Fruit fly (Drosophila melanogaster) whole organism, embryonic: Measurements from ENCODE around the gene Tcs6.

ENCODE experiments used
- Ada2b ChIP-seq: fragments of 200-800 bp; sonication (Bioruptor generic); IDR thresholded peaks from 2 replicates; pipeline ENCODE4 v1.3.6; 2022; ENCODE audit warnings: missing biosample characterization, missing genetic modification characterization
- Atf6 ChIP-seq: fragments of 200-800 bp; sonication (Bioruptor generic); IDR thresholded peaks from 2 replicates; pipeline ENCODE4 v1.3.6; 2022; ENCODE audit warnings: missing biosample characterization, missing genetic modification characterization
- CG10147 ChIP-seq: fragments of 200-800 bp; sonication (Bioruptor generic); optimal IDR thresholded peaks from 2 replicates; lab custom pipeline; 2019; ENCODE audit warnings: missing biosample characterization, mild to moderate bottlenecking, missing genetic modification characterization, moderate library complexity
- CG1024 ChIP-seq: fragments of 200-800 bp; sonication (Bioruptor generic); IDR thresholded peaks from 2 replicates; pipeline ENCODE4 v1.3.6; 2022; ENCODE audit warnings: missing biosample characterization, missing genetic modification characterization
- CG10267 ChIP-seq: fragments of 200-800 bp; sonication (Bioruptor generic); optimal IDR thresholded peaks from 2 replicates; lab custom pipeline; 2018; ENCODE audit warnings: missing biosample characterization, mild to moderate bottlenecking, missing genetic modification characterization, moderate library complexity
- CG10431 ChIP-seq: fragments of 200-800 bp; sonication (Bioruptor generic); optimal IDR thresholded peaks from 3 replicates; lab custom pipeline; 2018; ENCODE audit warnings: missing biosample characterization, mild to moderate bottlenecking, missing genetic modification characterization
- CG11504 ChIP-seq: fragments of 200-800 bp; sonication (Bioruptor generic); optimal IDR thresholded peaks from 3 replicates; lab custom pipeline; 2019; ENCODE audit warnings: missing biosample characterization, mild to moderate bottlenecking, missing genetic modification characterization, moderate library complexity
- CG12744 ChIP-seq: fragments of 200-800 bp; sonication (Bioruptor generic); optimal IDR thresholded peaks from 2 replicates; lab custom pipeline; 2016; ENCODE audit warnings: missing biosample characterization, missing genetic modification characterization
- CG14667 ChIP-seq: fragments of 200-800 bp; sonication (Bioruptor generic); IDR thresholded peaks from 2 replicates; pipeline ENCODE4 v1.3.6; 2022; ENCODE audit warnings: missing biosample characterization, missing genetic modification characterization
- CG14710 ChIP-seq: fragments of 200-800 bp; sonication (Bioruptor generic); optimal IDR thresholded peaks from 3 replicates; lab custom pipeline; 2019; ENCODE audit warnings: missing biosample characterization, mild to moderate bottlenecking, missing genetic modification characterization, moderate library complexity
- CG14860 ChIP-seq: fragments of 200-800 bp; sonication (Bioruptor generic); IDR thresholded peaks from 3 replicates; pipeline ENCODE4 v1.3.6; 2022; ENCODE audit warnings: missing biosample characterization, missing genetic modification characterization; ENCODE audit not compliant: partially characterized antibody
- CG14965 ChIP-seq: fragments of 200-800 bp; sonication (Bioruptor generic); optimal IDR thresholded peaks from 2 replicates; lab custom pipeline; 2016; ENCODE audit warnings: missing biosample characterization, missing genetic modification characterization, borderline replicate concordance
- CG1529 ChIP-seq: fragments of 200-800 bp; sonication (Bioruptor generic); optimal IDR thresholded peaks from 3 replicates; lab custom pipeline; 2018; ENCODE audit warnings: missing biosample characterization, missing genetic modification characterization
- CG15601 ChIP-seq: fragments of 200-800 bp; sonication (Bioruptor generic); optimal IDR thresholded peaks from 3 replicates; lab custom pipeline; 2019; ENCODE audit warnings: missing biosample characterization, mild to moderate bottlenecking, missing genetic modification characterization, moderate library complexity
- CG17186 ChIP-seq: fragments of 200-800 bp; sonication (Bioruptor generic); optimal IDR thresholded peaks from 3 replicates; lab custom pipeline; 2017; ENCODE audit warnings: missing biosample characterization, missing genetic modification reagents, missing genetic modification characterization
- CG17385 ChIP-seq: fragments of 200-800 bp; sonication (Bioruptor generic); optimal IDR thresholded peaks from 3 replicates; lab custom pipeline; 2018; ENCODE audit warnings: missing biosample characterization, mild to moderate bottlenecking, missing genetic modification characterization
- CG17912 ChIP-seq: fragments of 200-800 bp; sonication (Bioruptor generic); optimal IDR thresholded peaks from 2 replicates; lab custom pipeline; 2018; ENCODE audit warnings: missing biosample characterization, mild to moderate bottlenecking, missing genetic modification characterization
- CG30431 ChIP-seq: fragments of 200-800 bp; sonication (Bioruptor generic); optimal IDR thresholded peaks from 2 replicates; lab custom pipeline; 2017; ENCODE audit warnings: missing biosample characterization, missing genetic modification characterization
- CG34422 ChIP-seq: fragments of 200-800 bp; sonication (Bioruptor generic); IDR thresholded peaks from 3 replicates; pipeline ENCODE4 v1.3.6; 2022; ENCODE audit warnings: missing biosample characterization, missing genetic modification characterization
- CG3726 ChIP-seq: fragments of 200-800 bp; sonication (Bioruptor generic); IDR thresholded peaks from 3 replicates; pipeline ENCODE4, ENCODE4 v1.3.6; 2022; ENCODE audit warnings: missing biosample characterization, missing genetic modification characterization
- CG7556 ChIP-seq: fragments of 200-800 bp; sonication (Bioruptor generic); optimal IDR thresholded peaks from 2 replicates; lab custom pipeline; 2017; ENCODE audit warnings: missing biosample characterization, mild to moderate bottlenecking, missing genetic modification characterization
- CG7928 ChIP-seq: fragments of 200-800 bp; sonication (Bioruptor generic); optimal IDR thresholded peaks from 2 replicates; lab custom pipeline; 2017; ENCODE audit warnings: missing biosample characterization, mild to moderate bottlenecking, missing genetic modification characterization
- CG8478 ChIP-seq: fragments of >200 bp; optimal IDR thresholded peaks from 2 replicates; lab custom pipeline; 2018
- CTCF ChIP-seq: fragments of 200-800 bp; sonication (Bioruptor generic); optimal IDR thresholded peaks from 2 replicates; lab custom pipeline; 2017; ENCODE audit warnings: missing biosample characterization, mild to moderate bottlenecking, missing genetic modification characterization, moderate library complexity
- D19B ChIP-seq: fragments of 200-800 bp; sonication (Bioruptor generic); optimal IDR thresholded peaks from 2 replicates; lab custom pipeline; 2017; ENCODE audit warnings: missing biosample characterization, mild to moderate bottlenecking, missing genetic modification characterization
- Dfd ChIP-seq, 2 experiments: fragments of >200 bp; optimal IDR thresholded peaks; 2 replicates each; lab custom pipeline; 2017; ENCODE audit warnings: missing biosample characterization in 2 of 2, missing genetic modification characterization in 2 of 2
- Doc3 ChIP-seq: fragments of 200-800 bp; sonication (Bioruptor generic); IDR thresholded peaks from 3 replicates; pipeline ENCODE4 v1.3.6; 2022; ENCODE audit warnings: missing biosample characterization, missing genetic modification characterization; ENCODE audit not compliant: partially characterized antibody
- ERR ChIP-seq: fragments of 200-800 bp; sonication (Bioruptor generic); optimal IDR thresholded peaks from 2 replicates; lab custom pipeline; 2016; ENCODE audit warnings: missing biosample characterization, missing genetic modification characterization
- Eip74EF ChIP-seq, 2 experiments: fragments of 200-800 bp in 1 of 2; fragments of >200 bp in 1 of 2; sonication (Bioruptor generic) in 1 of 2; optimal IDR thresholded peaks; 2 replicates each; lab custom pipeline; 2017 to 2019; ENCODE audit warnings: missing biosample characterization in 2 of 2, missing genetic modification characterization in 2 of 2, mild to moderate bottlenecking in 1 of 2, moderate library complexity in 1 of 2
- Fer3 ChIP-seq: fragments of 200-800 bp; sonication (Bioruptor generic); optimal IDR thresholded peaks from 2 replicates; lab custom pipeline; 2018; ENCODE audit warnings: missing biosample characterization, mild to moderate bottlenecking, missing genetic modification characterization, moderate library complexity
- Hmr ChIP-seq: fragments of 200-800 bp; sonication (Bioruptor generic); optimal IDR thresholded peaks from 3 replicates; lab custom pipeline; 2017; ENCODE audit warnings: mild to moderate bottlenecking, missing biosample characterization, missing genetic modification reagents, missing genetic modification characterization
- Jarid2 ChIP-seq: fragments of 200-800 bp; sonication (Bioruptor generic); optimal IDR thresholded peaks from 3 replicates; lab custom pipeline; 2017; ENCODE audit warnings: mild to moderate bottlenecking, missing biosample characterization, missing genetic modification reagents, missing genetic modification characterization
- Lhr ChIP-seq: fragments of 200-800 bp; sonication (Bioruptor generic); optimal IDR thresholded peaks from 3 replicates; lab custom pipeline; 2017; ENCODE audit warnings: mild to moderate bottlenecking, missing biosample characterization, missing genetic modification reagents, missing genetic modification characterization
- NFAT ChIP-seq: fragments of 200-800 bp; sonication (Bioruptor generic); IDR thresholded peaks from 2 replicates; pipeline ENCODE4 v1.3.6; 2022; ENCODE audit warnings: missing biosample characterization, missing genetic modification characterization
- Sry-δ ChIP-seq: fragments of 200-800 bp; sonication (Bioruptor generic); optimal IDR thresholded peaks from 2 replicates; lab custom pipeline; 2016; ENCODE audit warnings: missing biosample characterization, missing genetic modification characterization
- aop ChIP-seq: fragments of 200-800 bp; sonication (Bioruptor generic); IDR thresholded peaks from 2 replicates; pipeline ENCODE4 v1.3.6; 2022; ENCODE audit warnings: missing biosample characterization, missing genetic modification characterization
- ase ChIP-seq: fragments of 200-800 bp; sonication (Bioruptor generic); IDR thresholded peaks from 3 replicates; pipeline ENCODE4 v1.3.6; 2022; ENCODE audit warnings: missing biosample characterization, missing genetic modification characterization
- fd3F ChIP-seq: fragments of 200-800 bp; sonication (Bioruptor generic); optimal IDR thresholded peaks from 2 replicates; lab custom pipeline; 2018; ENCODE audit warnings: missing biosample characterization, mild to moderate bottlenecking, missing genetic modification characterization, moderate library complexity
- hth ChIP-seq: fragments of >200 bp; optimal IDR thresholded peaks from 2 replicates; lab custom pipeline; 2017; ENCODE audit warnings: inconsistent platforms
- jigr1 ChIP-seq: fragments of 200-800 bp; sonication (Bioruptor generic); IDR thresholded peaks from 3 replicates; pipeline ENCODE4 v1.3.6; 2022; ENCODE audit warnings: missing biosample characterization, missing genetic modification characterization
- kah ChIP-seq: fragments of 200-800 bp; sonication (Bioruptor generic); optimal IDR thresholded peaks from 2 replicates; lab custom pipeline; 2018; ENCODE audit warnings: missing biosample characterization, mild to moderate bottlenecking, missing genetic modification characterization
- ken ChIP-seq: fragments of 200-800 bp; sonication (Bioruptor generic); IDR thresholded peaks from 3 replicates; pipeline ENCODE4 v1.3.6; 2022; ENCODE audit warnings: missing biosample characterization, missing genetic modification characterization
- lmd ChIP-seq: fragments of 200-800 bp; sonication (Bioruptor generic); IDR thresholded peaks from 2 replicates; pipeline ENCODE4 v1.3.6; 2022; ENCODE audit warnings: missing biosample characterization, missing genetic modification characterization
- nerfin-1 ChIP-seq: fragments of 200-800 bp; sonication (Bioruptor generic); optimal IDR thresholded peaks from 3 replicates; lab custom pipeline; 2019; ENCODE audit warnings: missing biosample characterization, mild to moderate bottlenecking, missing genetic modification characterization, moderate library complexity
- odd ChIP-seq: fragments of 200-800 bp; sonication (Bioruptor generic); optimal IDR thresholded peaks from 2 replicates; lab custom pipeline; 2017; ENCODE audit warnings: missing biosample characterization, mild to moderate bottlenecking, missing genetic modification characterization
- pan ChIP-seq, 4 experiments: fragments of >200 bp in 3 of 4; fragments of 200-800 bp in 1 of 4; sonication (Bioruptor generic) in 1 of 4; optimal IDR thresholded peaks in 3 of 4; IDR thresholded peaks in 1 of 4; 2 replicates each; pipeline versions ENCODE4 v1.3.6 to Lab custom; 2017 to 2022; ENCODE audit warnings: missing biosample characterization in 2 of 4, missing genetic modification characterization in 2 of 4, mixed read lengths in 1 of 4
- row ChIP-seq: fragments of 200-800 bp; sonication (Bioruptor generic); IDR thresholded peaks from 3 replicates; pipeline ENCODE4 v1.3.6; 2022; ENCODE audit warnings: missing biosample characterization, missing genetic modification characterization
- toy ChIP-seq: fragments of 200-800 bp; sonication (Bioruptor generic); IDR thresholded peaks from 2 replicates; pipeline ENCODE4 v1.3.6; 2022; ENCODE audit warnings: missing biosample characterization, missing genetic modification characterization
- z ChIP-seq: fragments of 200-800 bp; sonication (Bioruptor generic); IDR thresholded peaks from 3 replicates; pipeline ENCODE4 v1.3.6; 2022; ENCODE audit warnings: missing biosample characterization, missing genetic modification characterization

Tcs6 gene

DNA sequence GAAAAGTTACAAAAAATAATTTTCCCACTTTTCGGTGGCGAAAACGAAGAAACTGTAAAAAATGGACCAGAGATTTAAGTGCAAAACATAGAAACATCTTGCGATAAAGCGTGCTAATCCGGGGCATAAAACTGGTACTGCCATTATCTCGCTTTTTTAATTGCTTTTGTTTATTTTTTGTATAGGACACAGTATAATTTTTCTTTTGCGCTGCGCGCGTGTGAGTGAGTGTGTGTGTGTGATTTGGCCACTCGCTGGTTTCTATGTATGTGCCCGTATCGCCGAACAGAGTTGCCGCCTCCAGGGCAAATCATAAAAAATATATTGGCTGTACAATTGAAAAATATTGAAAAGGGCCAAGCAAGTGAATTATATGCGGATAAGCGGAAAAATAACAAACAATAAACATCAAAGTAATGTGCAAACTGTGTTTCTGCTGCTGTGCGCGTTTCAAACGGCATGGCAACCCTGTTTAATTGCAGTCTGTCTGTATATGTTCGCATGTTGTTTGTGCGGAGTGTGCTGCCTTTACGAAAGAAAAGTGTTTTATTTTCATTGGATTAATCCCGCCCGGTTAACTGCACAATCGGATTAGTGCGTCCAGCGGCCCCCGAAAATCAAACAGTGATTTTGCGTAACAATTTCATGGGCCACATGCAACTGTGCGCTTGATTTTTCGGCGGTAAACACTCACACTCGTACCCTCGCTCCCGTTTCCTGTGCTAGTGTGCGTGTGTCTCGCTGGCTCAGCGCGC, 15.7 kb downstream of the Tcs6 start (continued):
- TF ChIP-seq CG12744 (peak; percentile 93), Jarid2 (GFP tag; lab: Kevin White, UChicago) (peak; percentile 80), CG14860 (no peak), CG17385 (GFP tag; lab: Kevin White, UChicago) (peak; percentile 93), Atf6 (peak; percentile 96), CTCF (peak; percentile 65), ken (GFP tag; lab: Robert Waterston, UW) (peak; percentile 97), CG10431 (GFP tag; lab: Kevin White, UChicago) (peak; percentile 77), Doc3 (GFP tag; lab: Robert Waterston, UW) (no peak), CG14667 (GFP tag; lab: Robert Waterston, UW) (peak; percentile 95), ERR (GFP tag; lab: Kevin White, UChicago) (peak; percentile 92), Dfd (GFP tag; optimal IDR thresholded peaks at IDR 0.05; lab: Kevin White, UChicago) (peak in 1 of 2 experiments; percentile 13), Eip74EF (GFP tag; optimal IDR thresholded peaks at IDR 0.05; lab: Kevin White, UChicago) (peak; percentile 11 to 83), CG17912 (GFP tag; lab: Kevin White, UChicago) (peak; percentile 71), ase (GFP tag; lab: Robert Waterston, UW) (peak; percentile 97), CG10147 (peak; percentile 82), CG30431 (GFP tag; lab: Kevin White, UChicago) (peak; percentile 96), jigr1 (GFP tag; lab: Robert Waterston, UW) (peak; percentile 91), aop (GFP tag; lab: Robert Waterston, UW) (peak; percentile 92), CG1024 (GFP tag; lab: Robert Waterston, UW) (peak; percentile 92), Fer3 (tag; lab: Kevin White, UChicago) (peak; percentile 95), odd (GFP tag; lab: Kevin White, UChicago) (peak; percentile 93), z (GFP tag; lab: Robert Waterston, UW) (peak; percentile 72; the same call in 2 of the 3 replicates), D19B (GFP tag; lab: Kevin White, UChicago) (peak; percentile 88), kah (GFP tag; lab: Kevin White, UChicago) (peak; percentile 79), CG7928 (GFP tag; lab: Kevin White, UChicago) (peak; percentile 79), CG11504 (peak; percentile 94), CG7556 (GFP tag; lab: Kevin White, UChicago) (peak; percentile 95), CG14710 (peak; percentile 92), Hmr (GFP tag; lab: Kevin White, UChicago) (peak; percentile 97), toy (peak; percentile 87), CG15601 (tag; lab: Kevin White, UChicago) (peak; percentile 87), CG34422 (GFP tag; lab: Robert Waterston, UW) (peak; percentile 98), NFAT (GFP tag; lab: Robert Waterston, UW) (peak; percentile 96), CG3726 (GFP tag; lab: Robert Waterston, UW) (peak; percentile 96), Ada2b (GFP tag; lab: Robert Waterston, UW) (peak; percentile 97), nerfin-1 (tag; lab: Kevin White, UChicago) (peak; percentile 84), hth (lab: Kevin White, UChicago) (no peak), CG1529 (GFP tag; lab: Kevin White, UChicago) (peak; percentile 92), Lhr (GFP tag; lab: Kevin White, UChicago) (peak; percentile 88), CG14965 (GFP tag; lab: Kevin White, UChicago) (peak; percentile 85), Sry-δ (peak; percentile 66), CG8478 (lab: Kevin White, UChicago) (peak; percentile 88), pan (optimal IDR thresholded peaks at IDR 0.05; lab: Kevin White, UChicago) (no peak), pan (GFP tag; optimal IDR thresholded peaks at IDR 0.05 in 1 of 2, IDR thresholded peaks at IDR 0.05 in 1 of 2) (peak in 1 of 2 experiments; percentile 98), CG10267 (tag; lab: Kevin White, UChicago) (peak; percentile 82), row (GFP tag; lab: Robert Waterston, UW) (peak; percentile 97), fd3F (GFP tag; lab: Kevin White, UChicago) (peak; percentile 89), CG17186 (peak; percentile 90), lmd (GFP tag; lab: Robert Waterston, UW) (peak; percentile 97)
